Worm (Caenorhabditis elegans): ENCODE results near the gene ubl-1.

DNA sequence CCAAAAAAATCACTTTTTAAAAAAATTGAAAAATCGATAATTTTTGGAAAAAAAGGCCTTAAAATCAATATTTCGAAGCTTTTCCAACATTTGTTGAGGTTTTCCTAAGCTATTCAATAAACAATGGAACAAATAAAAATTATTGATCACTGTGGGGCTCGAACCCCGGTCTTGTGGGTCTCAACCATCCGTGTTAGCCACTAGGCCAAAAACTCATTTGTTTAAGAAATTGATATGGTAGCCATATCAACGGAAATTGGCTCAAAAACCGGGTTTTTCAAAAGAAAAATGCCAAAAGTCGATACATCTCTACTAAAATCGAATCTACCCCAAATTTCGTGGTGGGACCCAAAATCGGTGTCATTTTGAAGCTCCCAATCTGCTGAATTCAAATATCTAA is 43.9 kb downstream of the ubl-1 start:
- TF ChIP-seq unc-130 (tag; optimal IDR thresholded peaks at IDR 0.05) (no peak), efl-1 (optimal IDR thresholded peaks at IDR 0.05) (no peak), efl-1 (GFP tag; optimal IDR thresholded peaks at IDR 0.05 in 1 of 2) (no peak), mdl-1 (tag; optimal IDR thresholded peaks at IDR 0.05) (no peak), nhr-77 (tag; optimal IDR thresholded peaks at IDR 0.05) (no peak), ceh-82 (tag; optimal IDR thresholded peaks at IDR 0.05) (no peak), elt-3 (tag; optimal IDR thresholded peaks at IDR 0.05) (no peak), nhr-11 (tag; optimal IDR thresholded peaks at IDR 0.05) (no peak), egl-27 (tag; optimal IDR thresholded peaks at IDR 0.05) (no peak), blmp-1 (tag; optimal IDR thresholded peaks at IDR 0.05) (no peak), tlp-1 (tag; optimal IDR thresholded peaks at IDR 0.05) (no peak), nhr-28 (tag; optimal IDR thresholded peaks at IDR 0.05) (no peak), jun-1 (tag; optimal IDR thresholded peaks at IDR 0.05) (no peak), xbp-1 (tag; optimal IDR thresholded peaks at IDR 0.05) (no peak)
